Worm (Caenorhabditis elegans): Measurements from ENCODE around the gene Y82E9BL.19.

DNA sequence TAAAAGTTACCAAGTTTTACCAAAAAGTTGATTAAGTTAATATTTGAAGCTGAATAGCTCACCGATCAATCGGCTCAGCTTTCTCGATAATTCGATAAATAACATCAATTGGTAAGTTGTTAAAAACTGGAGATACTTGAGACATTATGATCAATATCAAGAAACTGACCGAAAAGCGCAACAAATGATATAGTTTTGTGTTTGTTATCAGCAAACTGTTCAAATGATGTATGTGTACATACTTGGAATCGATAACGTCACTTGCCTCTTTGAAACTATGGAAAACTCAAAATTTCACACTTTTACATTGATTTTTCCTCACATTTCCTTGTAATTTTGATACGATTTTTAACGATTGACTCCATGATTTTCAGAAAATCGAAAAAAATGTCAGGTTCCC lies 16.8 kb upstream of the Y82E9BL.19 start, which contains the start of the genes fbxa-80 and fbxa-19:
- TF ChIP-seq flt-1 (GFP tag; IDR thresholded peaks at IDR 0.05) (no peak), ama-1 (optimal IDR thresholded peaks at IDR 0.05) (no peak), tbx-37 (GFP tag; conservative IDR thresholded peaks at IDR 0.05) (no peak), ets-7 (tag; optimal IDR thresholded peaks at IDR 0.05) (no peak), B0310.2 (tag; optimal IDR thresholded peaks at IDR 0.05) (no peak), tra-4 (tag; optimal IDR thresholded peaks at IDR 0.05) (no peak), pes-1 (GFP tag; IDR thresholded peaks at IDR 0.05) (no peak)
